Worm (Caenorhabditis elegans) whole organism, L4/young adult: ENCODE results near the gene K10H10.10.

ENCODE experiments used
- W03F9.2 ChIP-seq: fragments of 150-350 bp; optimal IDR thresholded peaks from 2 replicates; lab custom pipeline; 2014; ENCODE audit warnings: missing biosample characterization, missing genetic modification characterization
- him-1 ChIP-seq: sonication (generic microtip); optimal IDR thresholded peaks from 2 replicates; lab custom pipeline; 2016; ENCODE audit warnings: missing genotype, missing genetic modification reagents, missing genetic modification characterization, missing compliant biosample characterization

DNA sequence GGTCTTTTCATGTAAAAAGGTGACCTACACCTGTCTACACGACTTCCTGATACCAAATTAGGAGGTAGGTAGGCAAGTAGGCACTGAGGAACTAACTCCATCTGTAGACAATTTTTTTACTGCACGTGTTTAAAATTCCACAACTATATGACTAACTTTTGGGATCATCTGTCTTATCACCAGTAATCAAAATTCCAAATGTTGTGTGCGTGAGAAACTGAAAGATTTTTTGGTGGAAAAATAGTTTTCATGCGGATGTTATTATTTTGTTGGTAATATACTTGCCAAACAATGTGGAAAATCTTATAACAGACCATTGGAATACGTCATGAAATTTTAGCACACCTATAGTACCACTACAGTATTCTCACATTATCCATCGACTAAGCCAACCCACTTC, 3.6 kb downstream of the K10H10.10 start, which contains the start of gene K10H10.13:
- TF ChIP-seq him-1 (no peak), W03F9.2 (tag; lab: Kevin White, UChicago) (no peak)
